Worm (Caenorhabditis elegans) whole organism, young adult: ENCODE results near the gene lin-49.

Experiments
- C17E4.6 ChIP-seq: fragments of 200-800 bp; sonication (Bioruptor generic); IDR thresholded peaks from 2 replicates; pipeline ENCODE4 v1.3.6; 2022; ENCODE audit warnings: missing genetic modification reagents, missing genetic modification characterization, missing compliant biosample characterization
- D2030.7 ChIP-seq: fragments of 200-800 bp; sonication (Bioruptor generic); IDR thresholded peaks from 2 replicates; pipeline ENCODE4 v1.3.6; 2022; ENCODE audit warnings: missing genetic modification reagents, missing genetic modification characterization, missing compliant biosample characterization
- akir-1 ChIP-seq: fragments of 200-800 bp; sonication (Bioruptor generic); optimal IDR thresholded peaks from 2 replicates; lab custom pipeline; 2018; ENCODE audit warnings: mild to moderate bottlenecking, missing genetic modification characterization, moderate library complexity, missing compliant biosample characterization
- pbrm-1 ChIP-seq: fragments of 200-800 bp; sonication (Bioruptor generic); IDR thresholded peaks from 2 replicates; pipeline ENCODE4 v1.3.6; 2022; ENCODE audit warnings: missing genetic modification reagents, missing genetic modification characterization, missing compliant biosample characterization

DNA sequence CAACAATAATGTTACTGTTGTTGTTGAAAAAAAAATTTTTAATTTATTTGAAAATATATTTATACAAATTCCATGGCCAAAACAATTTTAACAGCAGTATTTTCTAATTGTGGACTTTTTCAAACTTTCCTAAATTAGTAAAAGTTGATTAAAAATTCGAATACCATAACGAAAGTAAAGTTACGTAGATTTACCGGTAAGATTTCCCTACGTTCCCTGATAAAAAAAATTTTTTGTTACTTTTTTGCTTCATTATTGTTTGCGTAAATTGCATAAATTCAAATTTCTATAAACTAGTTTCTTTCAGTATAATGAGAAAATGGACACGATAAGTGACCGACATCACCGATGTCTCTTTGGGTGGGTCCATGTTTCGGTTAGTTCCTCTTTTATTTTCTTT is 11.5 kb upstream of the lin-49 start, which contains the start of gene F42A9.6:
- no peak for TF ChIP-seq pbrm-1
- no peak for TF ChIP-seq akir-1 (GFP tag; lab: Kevin White, UChicago)
- no peak for TF ChIP-seq C17E4.6
- no peak for TF ChIP-seq D2030.7
